Fruit fly (Drosophila melanogaster) whole organism: Measurements from ENCODE around the gene aln.

Experiments used
- psq ChIP-seq: fragments of >200 bp; optimal IDR thresholded peaks from 2 replicates; lab custom pipeline; 2017
- usp ChIP-seq: fragments of >200 bp; optimal IDR thresholded peaks from 2 replicates; lab custom pipeline; 2017; ENCODE audit warnings: missing biosample characterization, missing genetic modification characterization, mixed read lengths

DNA sequence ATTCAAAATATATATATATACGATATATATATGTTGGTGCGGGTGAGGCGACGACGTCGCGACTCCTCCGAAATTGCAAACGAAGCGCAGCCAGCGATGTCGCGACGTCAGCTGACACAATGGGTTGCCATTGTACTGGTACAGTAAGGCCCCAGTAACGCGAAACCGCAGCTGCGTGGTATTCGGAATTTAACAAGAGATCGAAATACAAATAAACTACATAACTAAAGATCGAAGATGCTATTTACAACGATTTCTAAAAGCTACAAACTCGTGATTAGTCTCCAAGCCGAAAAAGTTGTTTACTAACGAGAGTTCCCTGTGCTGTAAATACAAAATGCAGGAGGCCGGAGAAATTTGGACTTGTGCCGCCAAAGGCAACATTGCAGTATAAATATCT lies 38.8 kb downstream of the aln start:
- TF ChIP-seq psq (lab: Kevin White, UChicago) (no peak), usp (GFP tag; lab: Kevin White, UChicago) (no peak)
